Worm (Caenorhabditis elegans) whole organism, L4 larva: ENCODE results near the gene ccnk-1.

Experiments used
- R02D3.7 ChIP-seq: fragments of 150-350 bp; sonication (generic microtip); optimal IDR thresholded peaks from 3 replicates; lab custom pipeline; 2014; ENCODE audit warnings: missing biosample characterization, missing genetic modification characterization
- aly-2 ChIP-seq: sonication (generic microtip); optimal IDR thresholded peaks from 2 replicates; lab custom pipeline; 2018; ENCODE audit warnings: missing biosample characterization, missing genetic modification characterization
- lsy-2 ChIP-seq, 2 experiments: fragments of 150-350 bp in 1 of 2; sonication (generic microtip) in 1 of 2; optimal IDR thresholded peaks; 2 replicates each; lab custom pipeline; 2014 to 2017; ENCODE audit warnings: missing biosample characterization in 2 of 2, missing genetic modification characterization in 2 of 2
- nhr-237 ChIP-seq: sonication (generic microtip); optimal IDR thresholded peaks from 2 replicates; lab custom pipeline; 2017; ENCODE audit warnings: missing biosample characterization, missing genetic modification characterization
- unc-130 ChIP-seq: sonication (generic microtip); optimal IDR thresholded peaks from 2 replicates; lab custom pipeline; 2016; ENCODE audit warnings: missing genetic modification reagents, missing genetic modification characterization, missing compliant biosample characterization
- vab-7 ChIP-seq: fragments of 200-800 bp; sonication (Bioruptor generic); IDR thresholded peaks from 2 replicates; pipeline ENCODE4 v1.3.6; 2022; ENCODE audit warnings: missing genetic modification reagents, missing genetic modification characterization, missing compliant biosample characterization

- TF ChIP-seq lsy-2 (tag; optimal IDR thresholded peaks at IDR 0.05; lab: Kevin White, UChicago) (no peak), nhr-237 (tag; lab: Kevin White, UChicago) (no peak), aly-2 (no peak), vab-7 (GFP tag; lab: Robert Waterston, UW) (no peak), unc-130 (GFP tag; lab: Kevin White, UChicago) (no peak), R02D3.7 (tag; lab: Kevin White, UChicago) (no peak)
Measured at ce11 chrV:14562589-14562988, 49.8 kb upstream of the ccnk-1 start, which contains the start of gene C53A5.11.
